Fruit fly (Drosophila melanogaster) whole organism, embryonic: Measurements from ENCODE around the gene CG9483.

ENCODE experiments used
- CG10321 ChIP-seq: fragments of 200-800 bp; sonication (Bioruptor generic); IDR thresholded peaks from 2 replicates; pipeline ENCODE4 v1.3.6; 2022; ENCODE audit warnings: missing biosample characterization, missing genetic modification characterization
- CG10979 ChIP-seq: fragments of 200-800 bp; sonication (Bioruptor generic); optimal IDR thresholded peaks from 2 replicates; lab custom pipeline; 2018; ENCODE audit warnings: missing biosample characterization, mild to moderate bottlenecking, missing genetic modification characterization, moderate library complexity
- CG12071 ChIP-seq: fragments of 200-800 bp; sonication (Bioruptor generic); optimal IDR thresholded peaks from 3 replicates; lab custom pipeline; 2018; ENCODE audit warnings: missing biosample characterization, mild to moderate bottlenecking, missing genetic modification characterization
- CG14441 ChIP-seq: fragments of 200-800 bp; sonication (Bioruptor generic); IDR thresholded peaks from 2 replicates; pipeline ENCODE4 v1.3.6; 2022; ENCODE audit warnings: missing biosample characterization, missing genetic modification characterization
- CG15011 ChIP-seq: fragments of 200-800 bp; sonication (Bioruptor generic); optimal IDR thresholded peaks from 3 replicates; lab custom pipeline; 2018; ENCODE audit warnings: missing biosample characterization, mild to moderate bottlenecking, missing genetic modification characterization
- CG1602 ChIP-seq: fragments of 200-800 bp; sonication (Bioruptor generic); optimal IDR thresholded peaks from 3 replicates; lab custom pipeline; 2016; ENCODE audit warnings: missing biosample characterization, missing genetic modification characterization
- CG30020 ChIP-seq: fragments of 200-800 bp; optimal IDR thresholded peaks from 2 replicates; lab custom pipeline; 2019; ENCODE audit warnings: missing biosample characterization, mild to moderate bottlenecking, missing genetic modification characterization, moderate library complexity
- CG31224 ChIP-seq: fragments of 200-800 bp; sonication (Bioruptor generic); IDR thresholded peaks from 2 replicates; pipeline ENCODE4 v1.3.6; 2022; ENCODE audit warnings: missing biosample characterization, missing genetic modification characterization
- CG31441 ChIP-seq: fragments of 200-800 bp; sonication (Bioruptor generic); IDR thresholded peaks from 2 replicates; pipeline ENCODE4 v1.3.6; 2022; ENCODE audit warnings: missing biosample characterization, missing genetic modification characterization
- CG32532 ChIP-seq: fragments of 200-800 bp; sonication (Bioruptor generic); IDR thresholded peaks from 2 replicates; pipeline ENCODE4 v1.3.6; 2022; ENCODE audit warnings: missing biosample characterization, missing genetic modification characterization
- CG3281 ChIP-seq: fragments of 200-800 bp; sonication (Bioruptor generic); optimal IDR thresholded peaks from 3 replicates; lab custom pipeline; 2017; ENCODE audit warnings: missing biosample characterization, mild to moderate bottlenecking, missing genetic modification characterization
- CG34376 ChIP-seq: fragments of 200-800 bp; sonication (Bioruptor generic); optimal IDR thresholded peaks from 2 replicates; lab custom pipeline; 2018; ENCODE audit warnings: missing biosample characterization, mild to moderate bottlenecking, missing genetic modification characterization
- CG3726 ChIP-seq: fragments of 200-800 bp; sonication (Bioruptor generic); IDR thresholded peaks from 3 replicates; pipeline ENCODE4, ENCODE4 v1.3.6; 2022; ENCODE audit warnings: missing biosample characterization, missing genetic modification characterization
- CG6813 ChIP-seq: fragments of 200-800 bp; sonication (Bioruptor generic); optimal IDR thresholded peaks from 2 replicates; lab custom pipeline; 2017; ENCODE audit warnings: missing biosample characterization, missing genetic modification characterization, mild to moderate bottlenecking, moderate library complexity, missing genetic modification reagents
- CoRest ChIP-seq: fragments of 200-800 bp; sonication (Bioruptor generic); optimal IDR thresholded peaks from 3 replicates; lab custom pipeline; 2018; ENCODE audit warnings: missing biosample characterization, mild to moderate bottlenecking, missing genetic modification characterization, moderate library complexity
- Dek ChIP-seq: fragments of 200-800 bp; sonication (Bioruptor generic); optimal IDR thresholded peaks from 3 replicates; lab custom pipeline; 2019; ENCODE audit warnings: missing biosample characterization, mild to moderate bottlenecking, missing genetic modification characterization, moderate library complexity
- Doc2 ChIP-seq: fragments of 200-800 bp; sonication (Bioruptor generic); IDR thresholded peaks from 2 replicates; pipeline ENCODE4 v1.3.6; 2022; ENCODE audit warnings: missing biosample characterization, missing genetic modification characterization
- Drgx ChIP-seq: fragments of 200-800 bp; sonication (Bioruptor generic); IDR thresholded peaks from 2 replicates; pipeline ENCODE4 v1.3.6; 2022; ENCODE audit warnings: missing biosample characterization, missing genetic modification characterization
- E2f1 ChIP-seq: fragments of 200-800 bp; sonication (Bioruptor generic); IDR thresholded peaks from 2 replicates; pipeline ENCODE4 v1.3.6; 2022; ENCODE audit warnings: missing biosample characterization, missing genetic modification characterization
- E2f2 ChIP-seq: fragments of 200-800 bp; sonication (Bioruptor generic); IDR thresholded peaks from 2 replicates; pipeline ENCODE4 v1.3.6; 2022; ENCODE audit warnings: missing biosample characterization, missing genetic modification characterization
- HLHmδ ChIP-seq: fragments of 200-800 bp; sonication (Bioruptor generic); optimal IDR thresholded peaks from 2 replicates; lab custom pipeline; 2018; ENCODE audit warnings: missing biosample characterization, mild to moderate bottlenecking, missing genetic modification characterization, moderate library complexity
- Hr51 ChIP-seq, 2 experiments: fragments of 200-800 bp; sonication (Bioruptor generic); optimal IDR thresholded peaks; 2 replicates in 1 of 2; 3 replicates in 1 of 2; lab custom pipeline; 2016 to 2018; ENCODE audit warnings: missing biosample characterization in 2 of 2, missing genetic modification characterization in 2 of 2, mild to moderate bottlenecking in 1 of 2, moderate library complexity in 1 of 2
- Lim3 ChIP-seq: fragments of 200-800 bp; sonication (Bioruptor generic); IDR thresholded peaks from 2 replicates; pipeline ENCODE4 v1.3.6; 2022; ENCODE audit warnings: missing biosample characterization, missing genetic modification characterization
- MBD-R2 ChIP-seq: fragments of 200-800 bp; sonication (Bioruptor generic); IDR thresholded peaks from 2 replicates; pipeline ENCODE4 v1.3.6; 2022; ENCODE audit warnings: missing biosample characterization, missing genetic modification characterization
- Nf-YB ChIP-seq: fragments of 200-800 bp; sonication (Bioruptor generic); optimal IDR thresholded peaks from 3 replicates; lab custom pipeline; 2019; ENCODE audit warnings: missing biosample characterization, mild to moderate bottlenecking, missing genetic modification characterization, moderate library complexity
- Nf-YC ChIP-seq: fragments of 200-800 bp; optimal IDR thresholded peaks from 3 replicates; lab custom pipeline; 2019; ENCODE audit warnings: missing biosample characterization, mild to moderate bottlenecking, missing genetic modification characterization, moderate library complexity
- Spps ChIP-seq: fragments of 200-800 bp; sonication (Bioruptor generic); optimal IDR thresholded peaks from 2 replicates; lab custom pipeline; 2018; ENCODE audit warnings: missing biosample characterization, mild to moderate bottlenecking, missing genetic modification characterization
- aop ChIP-seq: fragments of 200-800 bp; sonication (Bioruptor generic); IDR thresholded peaks from 2 replicates; pipeline ENCODE4 v1.3.6; 2022; ENCODE audit warnings: missing biosample characterization, missing genetic modification characterization
- ara ChIP-seq: fragments of 200-800 bp; sonication (Bioruptor generic); IDR thresholded peaks from 2 replicates; pipeline ENCODE4 v1.3.6; 2022; ENCODE audit warnings: missing biosample characterization, missing genetic modification characterization
- btn ChIP-seq: fragments of 200-800 bp; sonication (Bioruptor generic); optimal IDR thresholded peaks from 2 replicates; lab custom pipeline; 2016; ENCODE audit warnings: missing biosample characterization, missing genetic modification characterization
- chinmo ChIP-seq: fragments of 200-800 bp; sonication (Bioruptor generic); IDR thresholded peaks from 4 replicates; pipeline ENCODE4 v1.3.6; 2022; ENCODE audit warnings: missing biosample characterization, missing genetic modification characterization; ENCODE audit not compliant: partially characterized antibody
- corto ChIP-seq: fragments of 200-800 bp; sonication (Bioruptor generic); optimal IDR thresholded peaks from 2 replicates; lab custom pipeline; 2016; ENCODE audit warnings: missing biosample characterization, mild to moderate bottlenecking, missing genetic modification characterization, moderate library complexity
- croc ChIP-seq: fragments of 200-800 bp; sonication (Bioruptor generic); conservative IDR thresholded peaks from 3 replicates; pipeline ENCODE4 v1.3.6; 2022; ENCODE audit warnings: missing biosample characterization, missing genetic modification characterization
- dysf ChIP-seq: fragments of 200-800 bp; sonication (Bioruptor generic); IDR thresholded peaks from 3 replicates; pipeline ENCODE4 v1.3.6; 2022; ENCODE audit warnings: missing biosample characterization, missing genetic modification characterization
- emc ChIP-seq: fragments of 200-800 bp; sonication (Bioruptor generic); optimal IDR thresholded peaks from 2 replicates; lab custom pipeline; 2016; ENCODE audit warnings: missing biosample characterization, missing genetic modification characterization
- eyg ChIP-seq: fragments of 200-800 bp; sonication (Bioruptor generic); optimal IDR thresholded peaks from 3 replicates; lab custom pipeline; 2016; ENCODE audit warnings: missing biosample characterization, missing genetic modification characterization
- fd96Cb ChIP-seq: fragments of 200-800 bp; sonication (Bioruptor generic); optimal IDR thresholded peaks from 2 replicates; lab custom pipeline; 2018; ENCODE audit warnings: missing biosample characterization, mild to moderate bottlenecking, missing genetic modification characterization, moderate library complexity
- gem ChIP-seq: fragments of 200-800 bp; sonication (Bioruptor generic); optimal IDR thresholded peaks from 2 replicates; lab custom pipeline; 2019; ENCODE audit warnings: missing biosample characterization, mild to moderate bottlenecking, missing genetic modification characterization, moderate library complexity
- gsb-n ChIP-seq: fragments of 200-800 bp; sonication (Bioruptor generic); optimal IDR thresholded peaks from 3 replicates; lab custom pipeline; 2018; ENCODE audit warnings: missing biosample characterization, mild to moderate bottlenecking, missing genetic modification characterization
- kay ChIP-seq: fragments of 200-800 bp; sonication (Bioruptor generic); optimal IDR thresholded peaks from 2 replicates; lab custom pipeline; 2016; ENCODE audit warnings: missing biosample characterization, missing genetic modification characterization
- p53 ChIP-seq: fragments of 200-800 bp; sonication (Bioruptor generic); optimal IDR thresholded peaks from 2 replicates; lab custom pipeline; 2016; ENCODE audit warnings: missing biosample characterization, missing genetic modification characterization
- pb ChIP-seq: fragments of 200-800 bp; sonication (Bioruptor generic); optimal IDR thresholded peaks from 3 replicates; lab custom pipeline; 2016; ENCODE audit warnings: missing biosample characterization, missing genetic modification characterization
- row ChIP-seq: fragments of 200-800 bp; sonication (Bioruptor generic); IDR thresholded peaks from 3 replicates; pipeline ENCODE4 v1.3.6; 2022; ENCODE audit warnings: missing biosample characterization, missing genetic modification characterization
- slbo ChIP-seq: fragments of 200-800 bp; sonication (Bioruptor generic); IDR thresholded peaks from 2 replicates; pipeline ENCODE4 v1.3.6; 2022; ENCODE audit warnings: missing biosample characterization, missing genetic modification characterization
- sr ChIP-seq: fragments of 200-800 bp; sonication (Bioruptor generic); IDR thresholded peaks from 3 replicates; pipeline ENCODE4 v1.3.6; 2022; ENCODE audit warnings: missing biosample characterization, missing genetic modification characterization
- wdn ChIP-seq: fragments of 200-800 bp; sonication (Bioruptor generic); IDR thresholded peaks from 2 replicates; pipeline ENCODE4 v1.3.6; 2022; ENCODE audit warnings: missing biosample characterization, missing genetic modification characterization
- wek ChIP-seq: fragments of 200-800 bp; sonication (Bioruptor generic); optimal IDR thresholded peaks from 3 replicates; lab custom pipeline; 2018; ENCODE audit warnings: missing biosample characterization, mild to moderate bottlenecking, missing genetic modification characterization, moderate library complexity

CG9483 gene

DNA sequence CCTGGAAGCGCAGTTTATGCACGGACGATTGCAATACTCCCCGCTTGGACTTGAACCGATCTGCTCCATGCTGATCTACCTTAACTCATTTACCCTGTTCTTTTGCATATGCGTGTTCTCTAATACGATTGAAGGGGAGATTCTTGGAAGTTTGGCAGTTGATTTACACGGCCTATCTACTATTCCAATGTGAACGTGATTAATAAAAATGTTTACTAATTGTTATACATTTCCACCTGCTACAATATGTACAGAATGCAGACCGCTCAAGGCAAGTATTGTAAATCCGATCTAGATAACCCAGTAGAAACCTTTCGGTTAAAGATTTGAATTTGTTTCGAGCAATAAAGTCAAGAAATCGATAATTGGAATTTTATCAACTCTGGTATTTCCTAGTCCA is at the start of gene CG9483:
Gene CG9483, plus strand, starts transcription at position 301 of the 400 bp plus-strand sequence.
- TF ChIP-seq fd96Cb (tag; lab: Kevin White, UChicago) (no peak), CG10321 (GFP tag; lab: Robert Waterston, UW) (no peak), row (GFP tag; lab: Robert Waterston, UW) (no peak), CG15011 (GFP tag; lab: Kevin White, UChicago) (no peak), CG10979 (no peak), CG14441 (GFP tag; lab: Robert Waterston, UW) (no peak), E2f1 (no peak), Dek (tag; lab: Kevin White, UChicago) (no peak), CG31224 (no peak), aop (GFP tag; lab: Robert Waterston, UW) (no peak), CG1602 (no peak), Hr51 (GFP tag; optimal IDR thresholded peaks at IDR 0.05; lab: Kevin White, UChicago) (no peak), CG31441 (GFP tag; lab: Robert Waterston, UW) (no peak), gem (tag; lab: Kevin White, UChicago) (no peak), eyg (GFP tag; lab: Kevin White, UChicago) (no peak), CG30020 (tag; lab: Kevin White, UChicago) (no peak), CG12071 (GFP tag; lab: Kevin White, UChicago) (no peak)
- TF ChIP-seq, all 482 proteins: peak for 0

dm6 chr2L:8817343-8817742 is 49.2 kb upstream of the CG9483 start:
- TF ChIP-seq dysf (GFP tag; lab: Robert Waterston, UW) = no peak
- TF ChIP-seq CG6813 (GFP tag; lab: Kevin White, UChicago) = no peak
- TF ChIP-seq Nf-YB (GFP tag; lab: Kevin White, UChicago) = peak; percentile 90
- TF ChIP-seq gsb-n (tag; lab: Kevin White, UChicago) = peak; percentile 0
- no peak for TF ChIP-seq croc (GFP tag; lab: Robert Waterston, UW)
- peak; percentile 80 for TF ChIP-seq Nf-YC (tag; lab: Kevin White, UChicago)
- no peak for TF ChIP-seq emc
- TF ChIP-seq Spps (tag; lab: Kevin White, UChicago) = no peak

- TF ChIP-seq Doc2 (GFP tag; lab: Robert Waterston, UW) (no peak), Nf-YB (GFP tag; lab: Kevin White, UChicago) (peak; percentile 88), btn (GFP tag; lab: Kevin White, UChicago) (no peak), CG3726 (GFP tag; lab: Robert Waterston, UW) (no peak), ara (GFP tag; lab: Robert Waterston, UW) (no peak), wdn (GFP tag; lab: Robert Waterston, UW) (no peak), Nf-YC (tag; lab: Kevin White, UChicago) (peak; percentile 62), wek (no peak), kay (GFP tag; lab: Kevin White, UChicago) (no peak), corto (no peak)
These were observed 46.0 kb upstream of the CG9483 start for dm6 chr2L:8820539-8820938.

DNA sequence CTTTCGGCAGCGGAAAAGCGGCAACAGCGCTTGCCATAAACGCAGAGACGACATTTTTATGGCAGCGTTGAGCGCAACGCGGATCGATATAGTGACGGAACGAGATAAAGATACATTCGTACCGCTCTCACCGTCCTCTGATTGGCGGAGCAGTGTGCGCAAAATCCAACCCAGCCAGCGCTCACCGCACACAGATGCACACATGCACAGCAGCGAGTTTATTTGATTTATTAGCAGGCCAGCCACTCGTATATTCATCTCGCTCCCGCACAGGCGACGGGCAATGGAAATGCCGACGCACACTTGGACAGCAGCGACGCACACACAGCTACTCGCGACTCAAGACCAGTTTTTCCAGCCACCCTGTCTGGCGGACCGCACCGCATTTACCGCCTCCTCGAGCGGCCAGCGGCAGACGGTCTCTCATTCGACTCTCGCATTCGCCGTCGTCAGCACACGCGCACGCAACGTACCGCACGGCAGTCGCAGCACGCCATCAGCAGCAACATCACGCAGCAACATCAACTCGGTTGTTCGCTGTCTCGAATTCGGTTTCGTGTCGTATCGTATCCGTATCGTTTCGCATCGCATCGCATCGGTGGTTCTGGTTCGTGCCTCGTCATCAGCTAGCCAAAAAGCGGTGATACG is 41.2 kb upstream of the CG9483 start, which contains the start of gene SoxN:
Gene SoxN, plus strand, starts transcription at position 424 of the 648 bp plus-strand sequence.
- peak; percentile 28 for TF ChIP-seq E2f2
- peak; percentile 88 for TF ChIP-seq HLHmδ
- TF ChIP-seq CG34376 (GFP tag; lab: Kevin White, UChicago) = peak; percentile 8
- peak; percentile 41; the same call in 1 of the 2 replicates for TF ChIP-seq CG32532 (GFP tag; lab: Robert Waterston, UW)
- TF ChIP-seq pb (GFP tag; lab: Kevin White, UChicago) = peak; percentile 2
- peak; percentile 94 for TF ChIP-seq chinmo (GFP tag; lab: Robert Waterston, UW)
- TF ChIP-seq CG3281 (GFP tag; lab: Kevin White, UChicago) = peak; percentile 16
- peak; percentile 61 for TF ChIP-seq CoRest
- no peak for TF ChIP-seq Lim3
- TF ChIP-seq Drgx (GFP tag; lab: Robert Waterston, UW) = no peak; the same call in 1 of the 2 replicates
- TF ChIP-seq p53 (GFP tag; lab: Kevin White, UChicago) = no peak
- TF ChIP-seq MBD-R2 (GFP tag; lab: Robert Waterston, UW) = peak; percentile 21; the same call in 1 of the 2 replicates
- TF ChIP-seq slbo (GFP tag; lab: Robert Waterston, UW) = peak; percentile 32; the same call in 1 of the 2 replicates
- TF ChIP-seq CG31441 (GFP tag; lab: Robert Waterston, UW) = no peak
- TF ChIP-seq sr = 0 out of 3 replicates have a peak, but pooled peaks have one; percentile 45
